Worm (Caenorhabditis elegans): Measurements from ENCODE around the gene flad-1.

The flad-1 gene

DNA sequence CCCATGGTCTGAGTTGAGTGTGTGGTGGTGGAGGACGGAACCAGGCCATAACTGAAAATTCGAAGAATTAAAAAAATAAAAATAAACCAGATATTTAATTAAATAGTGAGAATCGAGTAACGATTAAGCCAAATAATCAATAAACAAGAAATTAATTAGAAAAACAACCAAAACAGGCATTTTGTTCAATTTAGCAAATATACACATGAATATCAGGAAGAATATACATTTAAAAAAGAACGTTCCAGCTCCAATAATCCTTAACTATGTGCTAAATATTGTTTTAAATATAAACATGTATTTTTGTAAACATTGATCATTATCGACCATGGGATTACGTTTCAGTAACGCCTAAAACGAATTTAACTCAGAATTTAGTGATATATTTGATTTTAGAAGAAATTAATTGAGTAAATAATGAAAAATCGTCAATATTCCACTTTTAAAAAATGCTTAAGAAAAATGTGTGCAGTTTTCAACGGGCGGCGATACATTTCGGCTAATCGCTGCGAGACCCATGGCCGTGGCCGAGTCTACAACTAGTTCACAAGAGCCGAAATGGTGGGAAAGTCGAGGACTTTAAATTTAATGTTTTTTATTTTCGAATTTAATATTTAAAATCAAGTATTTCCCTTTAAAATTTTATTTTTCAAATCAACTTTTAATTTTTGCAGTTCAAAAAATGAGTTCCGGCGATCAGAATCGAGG lies 24.2 kb downstream of the flad-1 start, which contains the start of the genes R53.4 and psf-1 (continued):
- no peak for TF ChIP-seq fos-1 (tag; optimal IDR thresholded peaks at IDR 0.05)
- no peak for TF ChIP-seq fkh-2 (tag; optimal IDR thresholded peaks at IDR 0.05)
- TF ChIP-seq pha-4 (tag; optimal IDR thresholded peaks at IDR 0.05) = peak; percentile 85
- no peak for TF ChIP-seq nhr-67 (tag; optimal IDR thresholded peaks at IDR 0.05)
- TF ChIP-seq ama-1 (optimal IDR thresholded peaks at IDR 0.05) = no peak

DNA sequence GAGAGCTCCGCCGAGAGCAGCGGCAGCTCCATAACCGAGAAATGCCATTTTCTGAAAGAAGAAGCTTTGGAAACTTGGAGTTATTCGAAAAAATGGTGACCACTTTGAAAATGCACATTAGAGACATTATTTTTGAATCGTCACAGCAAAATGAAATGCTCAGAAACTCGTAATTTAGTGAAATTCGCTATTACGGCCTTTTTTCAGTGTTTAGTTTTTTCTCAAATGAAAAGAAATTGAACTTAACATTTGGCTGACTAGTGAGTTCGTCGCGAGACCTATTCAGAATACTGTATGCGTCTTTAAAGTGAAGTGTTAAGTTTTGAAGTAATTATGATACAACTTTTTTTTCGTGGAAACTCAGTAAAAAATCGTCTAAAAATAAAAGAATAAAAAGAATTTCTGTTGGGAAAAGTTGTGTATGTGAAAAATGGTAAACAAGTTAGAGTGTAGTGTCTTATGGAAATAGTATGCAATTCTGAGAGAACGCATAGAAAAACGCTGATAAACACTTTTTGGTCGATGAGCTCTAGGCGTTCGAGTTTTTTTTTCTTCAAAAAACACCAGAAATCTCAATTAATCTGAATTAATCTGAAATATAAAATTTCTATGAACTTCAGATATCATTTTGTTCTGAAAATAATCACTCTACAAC lies 26.6 kb downstream of the flad-1 start, which contains the start of gene R53.5:
R53.5 (minus strand) TSS at position 51 of the 655 bp plus-strand sequence.
- TF ChIP-seq unc-62 (GFP tag; optimal IDR thresholded peaks at IDR 0.05) (no peak), pha-4 (tag; optimal IDR thresholded peaks at IDR 0.05) (peak; percentile 83), nhr-25 (tag; optimal IDR thresholded peaks at IDR 0.05) (no peak), hmg-11 (tag; optimal IDR thresholded peaks at IDR 0.05) (no peak), mdl-1 (tag; optimal IDR thresholded peaks at IDR 0.05) (no peak), ceh-28 (tag; optimal IDR thresholded peaks at IDR 0.05) (no peak), fkh-2 (tag; optimal IDR thresholded peaks at IDR 0.05) (no peak), ztf-11 (tag; optimal IDR thresholded peaks at IDR 0.05) (no peak), sea-2 (GFP tag; optimal IDR thresholded peaks at IDR 0.05) (no peak), R02D3.7 (tag; optimal IDR thresholded peaks at IDR 0.05) (no peak), nhr-237 (tag; optimal IDR thresholded peaks at IDR 0.05) (no peak), nhr-12 (tag; optimal IDR thresholded peaks at IDR 0.05) (no peak), elt-2 (tag; optimal IDR thresholded peaks at IDR 0.05) (peak; percentile 27), pqm-1 (tag; optimal IDR thresholded peaks at IDR 0.05) (peak; percentile 61), nhr-76 (tag; optimal IDR thresholded peaks at IDR 0.05) (no peak), lin-15B (tag; optimal IDR thresholded peaks at IDR 0.05) (no peak)

DNA sequence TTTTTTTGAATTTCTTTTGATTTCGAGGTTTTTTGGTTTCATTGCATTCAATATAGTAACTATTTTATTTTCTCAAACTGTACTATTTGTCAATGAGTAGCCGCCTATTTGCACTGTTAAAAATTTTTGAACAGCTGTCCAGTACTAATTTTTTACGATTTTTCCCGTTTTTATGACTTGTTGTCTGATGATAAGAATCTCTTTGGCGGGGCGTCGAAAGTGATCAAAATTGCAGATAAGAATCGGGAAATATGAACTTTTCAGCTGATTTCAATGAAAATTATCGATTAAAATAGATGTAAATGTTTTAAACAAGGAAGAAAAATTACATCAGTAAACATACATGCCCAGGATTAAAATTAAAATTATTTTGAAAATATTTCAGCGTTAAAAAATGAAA lies 30.3 kb downstream of the flad-1 start:
- TF ChIP-seq lsy-12 (tag; optimal IDR thresholded peaks at IDR 0.05) (no peak), elt-1 (tag; optimal IDR thresholded peaks at IDR 0.05) (peak; percentile 80), pqm-1 (tag; optimal IDR thresholded peaks at IDR 0.05) (peak; percentile 82), elt-2 (tag; optimal IDR thresholded peaks at IDR 0.05) (peak; percentile 89), pha-4 (tag; optimal IDR thresholded peaks at IDR 0.05) (peak; percentile 43), ceh-28 (tag; optimal IDR thresholded peaks at IDR 0.05) (peak; percentile 48)

DNA sequence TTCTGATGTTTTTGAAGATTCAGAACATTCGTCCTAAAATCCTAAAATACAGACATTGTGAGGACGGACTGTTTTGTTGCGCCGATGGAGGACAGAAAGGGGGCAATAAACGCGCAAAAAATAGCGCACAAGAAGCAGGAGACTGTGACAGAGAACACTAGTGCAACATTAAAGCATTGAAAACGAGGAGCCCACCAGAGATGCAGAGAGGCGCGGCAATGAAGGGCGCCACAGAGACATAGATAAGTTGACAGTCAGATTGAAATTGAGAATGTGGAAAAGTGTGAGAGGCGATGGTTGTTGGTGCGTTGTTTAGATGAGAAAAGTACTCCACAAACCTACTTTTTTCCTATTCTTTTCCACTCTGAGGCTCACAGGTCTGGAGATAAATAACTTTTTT lies 31.0 kb downstream of the flad-1 start, which contains the start of gene aakg-5:
aakg-5 (minus strand) TSS at position 159 of the 400 bp plus-strand sequence.
- TF ChIP-seq jun-1 (tag; optimal IDR thresholded peaks at IDR 0.05) = peak; percentile 84
- TF ChIP-seq nhr-77 (tag; optimal IDR thresholded peaks at IDR 0.05) = no peak
- no peak for TF ChIP-seq aly-2 (tag; optimal IDR thresholded peaks at IDR 0.05)
- TF ChIP-seq ceh-16 (tag; optimal IDR thresholded peaks at IDR 0.05) = no peak
- no peak for TF ChIP-seq nhr-28 (tag; optimal IDR thresholded peaks at IDR 0.05)
- TF ChIP-seq daf-12 (tag; optimal IDR thresholded peaks at IDR 0.05) = no peak
- TF ChIP-seq tbx-2 (tag; optimal IDR thresholded peaks at IDR 0.05) = peak; percentile 34
- TF ChIP-seq fkh-10 (GFP tag; optimal IDR thresholded peaks at IDR 0.05) = no peak
- TF ChIP-seq egl-5 (tag; optimal IDR thresholded peaks at IDR 0.05) = peak; percentile 93
- no peak for TF ChIP-seq nhr-76 (tag; optimal IDR thresholded peaks at IDR 0.05)
- TF ChIP-seq elt-3 (tag; optimal IDR thresholded peaks at IDR 0.05) = peak in 1 of 3 experiments; percentile 21
- no peak for TF ChIP-seq ZK546.5 (tag; optimal IDR thresholded peaks at IDR 0.05)
- peak; percentile 53 for TF ChIP-seq R02D3.7 (tag; optimal IDR thresholded peaks at IDR 0.05)
- TF ChIP-seq elt-2 (tag; optimal IDR thresholded peaks at IDR 0.05) = peak; percentile 87
- no peak for TF ChIP-seq nhr-12 (tag; optimal IDR thresholded peaks at IDR 0.05)
- peak; percentile 18 for TF ChIP-seq ceh-82 (tag; optimal IDR thresholded peaks at IDR 0.05)
- TF ChIP-seq unc-62 (GFP tag; optimal IDR thresholded peaks at IDR 0.05) = peak; percentile 74
- TF ChIP-seq hmg-11 (tag; optimal IDR thresholded peaks at IDR 0.05) = peak; percentile 94
- TF ChIP-seq pha-4 (tag; optimal IDR thresholded peaks at IDR 0.05) = peak; percentile 96
- no peak for TF ChIP-seq fos-1 (tag; optimal IDR thresholded peaks at IDR 0.05)
- TF ChIP-seq nhr-23 (tag; optimal IDR thresholded peaks at IDR 0.05) = peak; percentile 95
- TF ChIP-seq pqm-1 (tag; optimal IDR thresholded peaks at IDR 0.05) = peak; percentile 93
- TF ChIP-seq egl-27 (tag; optimal IDR thresholded peaks at IDR 0.05) = peak; percentile 56
- TF ChIP-seq nhr-67 (tag; optimal IDR thresholded peaks at IDR 0.05) = no peak
- peak; percentile 48 for TF ChIP-seq nhr-43 (tag; optimal IDR thresholded peaks at IDR 0.05; ENCODE audit: poor library complexity, severe bottlenecking)
- no peak for TF ChIP-seq unc-39 (tag; optimal IDR thresholded peaks at IDR 0.05)
- TF ChIP-seq sea-2 (GFP tag; optimal IDR thresholded peaks at IDR 0.05) = no peak
- no peak for TF ChIP-seq lsy-12 (tag; optimal IDR thresholded peaks at IDR 0.05)
- no peak for TF ChIP-seq ama-1 (optimal IDR thresholded peaks at IDR 0.05)
- no peak for TF ChIP-seq nhr-11 (tag; optimal IDR thresholded peaks at IDR 0.05)
- no peak for TF ChIP-seq eor-1 (tag; optimal IDR thresholded peaks at IDR 0.05)
- TF ChIP-seq nhr-237 (tag; optimal IDR thresholded peaks at IDR 0.05) = no peak
- TF ChIP-seq elt-1 (tag; optimal IDR thresholded peaks at IDR 0.05) = peak; percentile 82
- no peak for TF ChIP-seq ztf-11 (tag; optimal IDR thresholded peaks at IDR 0.05)
- TF ChIP-seq snpc-4 (tag; optimal IDR thresholded peaks at IDR 0.05) = peak; percentile 17
- TF ChIP-seq lin-15B (tag; optimal IDR thresholded peaks at IDR 0.05) = peak; percentile 63
- TF ChIP-seq mml-1 (tag; optimal IDR thresholded peaks at IDR 0.05) = no peak
- peak; percentile 77 for TF ChIP-seq ceh-28 (tag; optimal IDR thresholded peaks at IDR 0.05)
- TF ChIP-seq ztf-4 (tag; optimal IDR thresholded peaks at IDR 0.05) = no peak

Measured in whole organism, L3 larva.